Worm (Caenorhabditis elegans) whole organism, L2 larva: ENCODE data around the gene parp-2.

Experiments used
- ceh-16 ChIP-seq: fragments of 150-350 bp; optimal IDR thresholded peaks from 2 replicates; lab custom pipeline; 2014; ENCODE audit warnings: missing biosample characterization, missing genetic modification characterization
- fos-1 ChIP-seq: fragments of 150-350 bp; optimal IDR thresholded peaks from 2 replicates; lab custom pipeline; 2014; ENCODE audit warnings: missing biosample characterization, missing genetic modification characterization
- nhr-11 ChIP-seq: fragments of 150-350 bp; optimal IDR thresholded peaks from 2 replicates; lab custom pipeline; 2014; ENCODE audit warnings: missing biosample characterization, missing genetic modification characterization
- nhr-12 ChIP-seq: fragments of 150-350 bp; optimal IDR thresholded peaks from 2 replicates; lab custom pipeline; 2014; ENCODE audit warnings: missing biosample characterization, missing genetic modification characterization
- unc-62 ChIP-seq: fragments of 150-350 bp; optimal IDR thresholded peaks from 2 replicates; lab custom pipeline; 2014; ENCODE audit warnings: missing biosample characterization, missing genetic modification reagents, missing genetic modification characterization
- ztf-11 ChIP-seq: sonication (generic microtip); optimal IDR thresholded peaks from 2 replicates; lab custom pipeline; 2017; ENCODE audit warnings: missing biosample characterization, missing genetic modification characterization

DNA sequence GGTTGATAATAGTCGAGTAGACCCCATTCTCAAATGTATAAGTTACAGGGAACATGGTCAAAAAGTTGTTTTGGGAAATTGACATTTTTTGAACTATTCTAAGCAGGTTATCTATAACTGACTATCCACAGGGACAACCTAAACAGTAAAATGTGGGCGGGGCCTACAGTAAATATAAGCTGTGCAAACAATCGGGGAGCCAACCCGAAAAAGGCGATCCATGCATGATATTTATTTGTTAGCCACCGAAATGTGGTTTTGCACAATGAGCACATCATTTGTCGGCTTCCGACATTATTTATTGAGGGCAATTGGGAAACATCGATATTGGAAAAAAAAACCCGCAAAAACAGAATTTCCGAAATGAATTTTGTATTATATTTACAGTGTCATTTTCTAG, 21.9 kb downstream of the parp-2 start, which contains the start of gene hlh-6:
- no peak for TF ChIP-seq ztf-11 (tag; lab: Kevin White, UChicago)
- no peak for TF ChIP-seq ceh-16 (tag; lab: Kevin White, UChicago)
- TF ChIP-seq fos-1 (tag; lab: Kevin White, UChicago) = no peak
- TF ChIP-seq unc-62 = no peak
- TF ChIP-seq nhr-11 (tag; lab: Kevin White, UChicago) = no peak
- TF ChIP-seq nhr-12 (tag; lab: Kevin White, UChicago) = no peak
